Worm (Caenorhabditis elegans): ENCODE results near the gene F46B3.16.

DNA sequence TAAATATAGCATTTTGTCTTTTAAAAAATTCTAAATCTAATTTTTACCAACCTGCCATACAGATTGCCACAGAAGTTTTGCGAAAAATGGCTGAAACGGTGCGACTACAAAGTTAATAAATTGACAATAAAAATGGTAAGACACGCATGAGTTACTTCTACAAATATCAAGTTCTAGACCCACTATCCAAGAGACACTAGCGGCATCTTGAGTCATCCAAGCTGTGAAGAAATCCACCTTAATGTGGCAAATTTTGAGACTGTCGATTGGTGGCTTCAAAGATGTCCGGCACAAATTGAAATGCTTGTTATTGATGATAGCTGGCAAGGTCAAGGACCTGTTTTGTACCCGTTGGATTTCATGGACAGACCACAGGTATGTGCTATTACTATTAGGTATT is at the start of gene F46B3.16:
- TF ChIP-seq ztf-29 (GFP tag; IDR thresholded peaks at IDR 0.05): no peak
- TF ChIP-seq flt-1 (GFP tag; IDR thresholded peaks at IDR 0.05): no peak
- no peak for TF ChIP-seq med-1 (GFP tag; optimal IDR thresholded peaks at IDR 0.05; ENCODE audit: insufficient read depth)
- TF ChIP-seq klf-2 (GFP tag; conservative IDR thresholded peaks at IDR 0.05): no peak
- TF ChIP-seq ref-1 (GFP tag; conservative IDR thresholded peaks at IDR 0.05): no peak
- no peak for TF ChIP-seq cog-1 (tag; optimal IDR thresholded peaks at IDR 0.05)

Data from whole organism, midembryonic.